Comparison of ENCODE assay signal across 3 worm cellular contexts in the genomic region with DNA sequence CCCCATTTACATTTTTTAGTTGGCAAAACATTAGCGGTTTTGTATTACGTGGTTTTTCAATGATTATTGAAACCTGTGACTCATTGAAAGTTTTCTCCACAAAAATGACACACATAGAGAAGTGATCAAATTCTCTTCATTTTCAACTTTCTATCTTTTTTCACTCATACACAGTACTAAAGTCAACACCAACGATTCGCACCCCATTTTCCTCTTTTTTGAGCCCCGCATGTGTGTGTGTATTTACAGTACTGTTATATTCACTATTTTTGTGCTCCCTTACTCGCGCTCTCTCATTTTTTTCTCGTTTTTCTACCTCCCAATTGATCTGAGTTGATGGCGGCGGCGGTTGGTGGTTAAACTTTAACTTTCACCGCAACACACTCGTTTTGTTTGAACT.
A peak's percentile ranks its signal among the peaks of the same experiment; 100 is the strongest.
TF ChIP-seq lines count a peak whose summit lies in the region.

No protein-coding gene starts in this region.

TF ChIP-seq in whole organism, L1 larva, 84 proteins besides CTCF, POLR2A, EP300 and RAD21:
- TF ChIP-seq skn-1 (tag; optimal IDR thresholded peaks at IDR 0.05; lab: Kevin White, UChicago) (peak; percentile 11), lin-14 (GFP tag; optimal IDR thresholded peaks at IDR 0.05; lab: Kevin White, UChicago) (peak; percentile 16), jun-1 (tag; optimal IDR thresholded peaks at IDR 0.05; lab: Kevin White, UChicago) (peak; percentile 17), tbx-2 (tag; optimal IDR thresholded peaks at IDR 0.05; lab: Kevin White, UChicago) (peak; percentile 1), efl-1 (optimal IDR thresholded peaks at IDR 0.05; lab: Kevin White, UChicago) (no peak), efl-1 (GFP tag; optimal IDR thresholded peaks at IDR 0.05 in 1 of 2; lab: Kevin White, UChicago) (no peak)

TF ChIP-seq in whole organism, L2 larva, 48 proteins besides CTCF, POLR2A, EP300 and RAD21:
- peak; percentile 56 for TF ChIP-seq F13H6.1 (tag; optimal IDR thresholded peaks at IDR 0.05; lab: Kevin White, UChicago)
- TF ChIP-seq C34F6.9 (tag; optimal IDR thresholded peaks at IDR 0.05; lab: Kevin White, UChicago) = no peak
- no peak for TF ChIP-seq mbf-1 (tag; optimal IDR thresholded peaks at IDR 0.05; lab: Kevin White, UChicago)
- TF ChIP-seq nhr-129 (tag; optimal IDR thresholded peaks at IDR 0.05; lab: Kevin White, UChicago) = peak; percentile 9
- TF ChIP-seq zag-1 (tag; optimal IDR thresholded peaks at IDR 0.05; lab: Kevin White, UChicago) = no peak
- TF ChIP-seq ztf-4 (tag; optimal IDR thresholded peaks at IDR 0.05; lab: Kevin White, UChicago) = no peak
- no peak for TF ChIP-seq fos-1 (tag; optimal IDR thresholded peaks at IDR 0.05; lab: Kevin White, UChicago)
TF ChIP-seq in whole organism, L2 larva: peak in this region for 2.

TF ChIP-seq in whole organism, L3 larva, 47 proteins besides CTCF, POLR2A, EP300 and RAD21:
- TF ChIP-seq pha-4 (tag; optimal IDR thresholded peaks at IDR 0.05; lab: Kevin White, UChicago) = peak; percentile 90
- no peak for TF ChIP-seq snpc-4 (tag; optimal IDR thresholded peaks at IDR 0.05; lab: Kevin White, UChicago)

Comparison
In these comparisons a context has a peak if more than half of its experiments do, and no peak if none do; other contexts are left out.
1. Of the 22 proteins assayed by ChIP-seq in both whole organism, L1 larva and whole organism, L2 larva: peak only in whole organism, L1 larva: skn-1; only in whole organism, L2 larva: none; in both: none; in neither: 21.